Comparison of ENCODE assay signal across 6 fruit fly cellular contexts in the genomic region with DNA sequence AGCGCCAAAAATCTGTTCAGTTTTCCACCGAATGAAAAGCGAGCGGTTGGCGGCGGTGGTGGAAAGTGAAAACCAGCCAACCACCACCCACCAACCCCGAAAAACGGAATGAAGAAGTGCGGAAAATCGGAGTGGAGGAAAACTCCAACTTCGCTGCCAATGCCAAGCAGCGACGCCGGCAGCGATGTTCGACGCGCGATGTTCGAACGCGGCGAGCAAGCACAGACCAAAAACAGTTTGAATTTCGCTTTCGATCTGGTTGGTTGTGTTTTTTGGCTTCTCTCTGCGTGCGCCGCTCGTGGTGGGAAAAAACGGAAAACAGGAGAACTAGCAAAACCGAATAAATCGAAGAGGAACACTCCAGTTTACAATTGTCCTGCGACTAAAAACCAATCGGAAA.
TF ChIP-seq lines count a peak whose summit lies in the region.

A gene (plus strand): TSS at position 233 of the 400 bp plus-strand sequence.

- peak; percentile 21 to 34 for TF ChIP-seq CTCF in S2 (optimal IDR thresholded peaks at IDR 0.05; lab: Kevin White, UChicago)
- peak; percentile 30 for TF ChIP-seq CTCF in whole organism, embryonic (GFP tag; optimal IDR thresholded peaks at IDR 0.05; lab: Kevin White, UChicago)

TF ChIP-seq in whole organism, adult, 20 proteins besides CTCF, POLR2A, EP300 and RAD21:
- TF ChIP-seq tj (GFP tag; optimal IDR thresholded peaks at IDR 0.05; lab: Kevin White, UChicago) (peak; percentile 12), cic (GFP tag; optimal IDR thresholded peaks at IDR 0.05; lab: Kevin White, UChicago) (no peak), Mnt (GFP tag; optimal IDR thresholded peaks at IDR 0.05; lab: Kevin White, UChicago) (peak; percentile 29), CG1620 (GFP tag; optimal IDR thresholded peaks at IDR 0.05; lab: Kevin White, UChicago) (no peak), CG5204 (GFP tag; optimal IDR thresholded peaks at IDR 0.05; lab: Kevin White, UChicago) (no peak), CG12768 (GFP tag; optimal IDR thresholded peaks at IDR 0.05; lab: Kevin White, UChicago) (no peak), Clk (GFP tag; optimal IDR thresholded peaks at IDR 0.05; lab: Kevin White, UChicago) (no peak), CG14711 (tag; optimal IDR thresholded peaks at IDR 0.05; lab: Kevin White, UChicago) (no peak), pad (GFP tag; optimal IDR thresholded peaks at IDR 0.05; lab: Kevin White, UChicago) (peak; percentile 71), CG33017 (tag; optimal IDR thresholded peaks at IDR 0.05; lab: Kevin White, UChicago) (no peak)

TF ChIP-seq in whole organism, embryonic, 481 proteins besides CTCF, POLR2A, EP300 and RAD21 (continues in another document):
- TF ChIP-seq CG14710 (tag; optimal IDR thresholded peaks at IDR 0.05; lab: Kevin White, UChicago) (no peak), CG18476 (GFP tag; optimal IDR thresholded peaks at IDR 0.05; lab: Kevin White, UChicago) (no peak), her (GFP tag; optimal IDR thresholded peaks at IDR 0.05; lab: Kevin White, UChicago) (peak; percentile 22), Dad (GFP tag; optimal IDR thresholded peaks at IDR 0.05; lab: Kevin White, UChicago) (no peak), ttk (GFP tag; IDR thresholded peaks at IDR 0.05; lab: Robert Waterston, UW) (no peak), seq (GFP tag; IDR thresholded peaks at IDR 0.05; lab: Robert Waterston, UW) (peak; percentile 51; the same call in 1 of the 2 replicates), CG12744 (GFP tag; optimal IDR thresholded peaks at IDR 0.05; lab: Kevin White, UChicago) (no peak), ash1 (GFP tag; optimal IDR thresholded peaks at IDR 0.05; lab: Kevin White, UChicago) (no peak), E2f2 (GFP tag; IDR thresholded peaks at IDR 0.05; lab: Robert Waterston, UW) (no peak), CG30403 (GFP tag; optimal IDR thresholded peaks at IDR 0.05; lab: Kevin White, UChicago) (no peak), CG31388 (GFP tag; optimal IDR thresholded peaks at IDR 0.05; lab: Kevin White, UChicago) (no peak), Sox100B (GFP tag; optimal IDR thresholded peaks at IDR 0.05; lab: Kevin White, UChicago) (no peak), CG9215 (GFP tag; IDR thresholded peaks at IDR 0.05; lab: Robert Waterston, UW) (no peak), Camta (GFP tag; optimal IDR thresholded peaks at IDR 0.05; lab: Kevin White, UChicago) (no peak), Dref (GFP tag; IDR thresholded peaks at IDR 0.05; lab: Robert Waterston, UW) (no peak), pita (GFP tag; optimal IDR thresholded peaks at IDR 0.05; lab: Kevin White, UChicago) (no peak), Hey (tag; optimal IDR thresholded peaks at IDR 0.05; lab: Kevin White, UChicago) (no peak), CG11093 (GFP tag; IDR thresholded peaks at IDR 0.05; lab: Robert Waterston, UW) (no peak), fd102C (GFP tag; optimal IDR thresholded peaks at IDR 0.05; lab: Kevin White, UChicago) (no peak), Adf1 (GFP tag; IDR thresholded peaks at IDR 0.05; lab: Robert Waterston, UW) (peak; percentile 91)

TF ChIP-seq in whole organism, prepupa, 60 proteins besides CTCF, POLR2A, EP300 and RAD21 (continues in another document):
- TF ChIP-seq spab (GFP tag; optimal IDR thresholded peaks at IDR 0.05; lab: Kevin White, UChicago) = no peak
- no peak for TF ChIP-seq Gug (GFP tag; IDR thresholded peaks at IDR 0.05; lab: Robert Waterston, UW)
- no peak for TF ChIP-seq Eip93F (GFP tag; optimal IDR thresholded peaks at IDR 0.05; lab: Kevin White, UChicago)
- no peak for TF ChIP-seq acj6 (GFP tag; optimal IDR thresholded peaks at IDR 0.05; lab: Kevin White, UChicago)
- no peak for TF ChIP-seq Ets21C (GFP tag; optimal IDR thresholded peaks at IDR 0.05; lab: Kevin White, UChicago)
- peak; percentile 18 for TF ChIP-seq CG6854 (GFP tag; optimal IDR thresholded peaks at IDR 0.05; lab: Kevin White, UChicago)
- TF ChIP-seq CG16779 (tag; optimal IDR thresholded peaks at IDR 0.05; lab: Kevin White, UChicago) = no peak
- TF ChIP-seq svp (GFP tag; lab: Kevin White, UChicago) = no peak
- TF ChIP-seq salr (GFP tag; optimal IDR thresholded peaks at IDR 0.05; lab: Kevin White, UChicago) = no peak
- TF ChIP-seq Ets96B (tag; optimal IDR thresholded peaks at IDR 0.05; lab: Kevin White, UChicago) = no peak
- TF ChIP-seq ss (GFP tag; optimal IDR thresholded peaks at IDR 0.05; lab: Kevin White, UChicago) = peak; percentile 3 to 24
- no peak for TF ChIP-seq CG10669 (GFP tag; optimal IDR thresholded peaks at IDR 0.05; lab: Kevin White, UChicago)
- TF ChIP-seq Sox14 (GFP tag; optimal IDR thresholded peaks at IDR 0.05; lab: Kevin White, UChicago) = peak; percentile 6
- TF ChIP-seq dac (GFP tag; optimal IDR thresholded peaks at IDR 0.05; lab: Kevin White, UChicago) = no peak
- no peak for TF ChIP-seq CG1621 (tag; optimal IDR thresholded peaks at IDR 0.05; lab: Kevin White, UChicago)
- no peak; the same call in 2 of the 3 replicates for TF ChIP-seq CG6163 (GFP tag; IDR thresholded peaks at IDR 0.05; lab: Robert Waterston, UW)
- no peak for TF ChIP-seq CG10631 (GFP tag; optimal IDR thresholded peaks at IDR 0.05; lab: Kevin White, UChicago)
- TF ChIP-seq CG6276 (GFP tag; optimal IDR thresholded peaks at IDR 0.05; lab: Kevin White, UChicago) = peak; percentile 20
- no peak for TF ChIP-seq CG34406 (GFP tag; optimal IDR thresholded peaks at IDR 0.05; lab: Kevin White, UChicago)
- peak; percentile 66; the same call in 1 of the 3 replicates for TF ChIP-seq eg (GFP tag; IDR thresholded peaks at IDR 0.05; lab: Robert Waterston, UW)
- TF ChIP-seq esn (GFP tag; optimal IDR thresholded peaks at IDR 0.05; lab: Kevin White, UChicago) = peak; percentile 8

TF ChIP-seq in whole organism, pupa, 21 proteins besides CTCF, POLR2A, EP300 and RAD21:
- TF ChIP-seq CG17806 (tag; optimal IDR thresholded peaks at IDR 0.05; lab: Kevin White, UChicago) (no peak), gl (tag; optimal IDR thresholded peaks at IDR 0.05; lab: Kevin White, UChicago) (peak; percentile 8), Snoo (tag; optimal IDR thresholded peaks at IDR 0.05; lab: Kevin White, UChicago) (peak; percentile 2), CG8159 (tag; optimal IDR thresholded peaks at IDR 0.05; lab: Kevin White, UChicago) (peak; percentile 8), EcR (GFP tag; optimal IDR thresholded peaks at IDR 0.05; lab: Kevin White, UChicago) (peak; percentile 28), CG8301 (tag; optimal IDR thresholded peaks at IDR 0.05; lab: Kevin White, UChicago) (peak; percentile 4), CG4496 (GFP tag; IDR thresholded peaks at IDR 0.05; lab: Robert Waterston, UW) (0 out of 3 replicates have a peak, but pooled peaks have one; percentile 51), Pif1B (GFP tag; optimal IDR thresholded peaks at IDR 0.05; lab: Kevin White, UChicago) (no peak), CG32121 (GFP tag; IDR thresholded peaks at IDR 0.05; lab: Robert Waterston, UW) (no peak), rn (GFP tag; IDR thresholded peaks at IDR 0.05; lab: Robert Waterston, UW) (no peak), CG12605 (GFP tag; IDR thresholded peaks at IDR 0.05; lab: Robert Waterston, UW) (0 out of 2 replicates have a peak, but pooled peaks have one; percentile 31), CG15710 (tag; optimal IDR thresholded peaks at IDR 0.05; lab: Kevin White, UChicago) (no peak), D1 (tag; optimal IDR thresholded peaks at IDR 0.05; lab: Kevin White, UChicago) (no peak), CG34367 (tag; optimal IDR thresholded peaks at IDR 0.05; lab: Kevin White, UChicago) (no peak), CG9948 (tag; optimal IDR thresholded peaks at IDR 0.05; lab: Kevin White, UChicago) (no peak), Ets98B (GFP tag; IDR thresholded peaks at IDR 0.05; lab: Robert Waterston, UW) (peak; percentile 21; the same call in 1 of the 2 replicates), fd96Ca (GFP tag; IDR thresholded peaks at IDR 0.05; lab: Robert Waterston, UW) (0 out of 3 replicates have a peak, but pooled peaks have one; percentile 19), CG10348 (GFP tag; IDR thresholded peaks at IDR 0.05; lab: Robert Waterston, UW) (no peak), CG14655 (GFP tag; optimal IDR thresholded peaks at IDR 0.05; lab: Kevin White, UChicago) (no peak), Pif1A (GFP tag; optimal IDR thresholded peaks at IDR 0.05; lab: Kevin White, UChicago) (no peak), CG13204 (GFP tag; optimal IDR thresholded peaks at IDR 0.05; lab: Kevin White, UChicago) (peak; percentile 46)

TF ChIP-seq in whole organism, wandering third instar larva, 38 proteins besides CTCF, POLR2A, EP300 and RAD21:
- TF ChIP-seq h (GFP tag; optimal IDR thresholded peaks at IDR 0.05; lab: Kevin White, UChicago) (peak; percentile 1), psq (GFP tag; optimal IDR thresholded peaks at IDR 0.05; lab: Kevin White, UChicago) (peak; percentile 63), Rel (GFP tag; optimal IDR thresholded peaks at IDR 0.05; lab: Kevin White, UChicago) (no peak), Rel (tag; optimal IDR thresholded peaks at IDR 0.05; lab: Kevin White, UChicago) (no peak), Hr83 (GFP tag; optimal IDR thresholded peaks at IDR 0.05; lab: Kevin White, UChicago; ENCODE audit: poor library complexity, severe bottlenecking) (no peak), fru (GFP tag; optimal IDR thresholded peaks at IDR 0.05; lab: Kevin White, UChicago) (peak; percentile 8), OdsH (GFP tag; optimal IDR thresholded peaks at IDR 0.05; lab: Kevin White, UChicago) (peak; percentile 7), Abd-B (GFP tag; optimal IDR thresholded peaks at IDR 0.05; lab: Kevin White, UChicago) (no peak), Jra (GFP tag; optimal IDR thresholded peaks at IDR 0.05; lab: Kevin White, UChicago) (no peak), Sp1 (GFP tag; optimal IDR thresholded peaks at IDR 0.05; lab: Kevin White, UChicago) (peak; percentile 15)
